Worm (Caenorhabditis elegans): Measurements from ENCODE around the gene K12H6.2.

K12H6.2 gene

DNA sequence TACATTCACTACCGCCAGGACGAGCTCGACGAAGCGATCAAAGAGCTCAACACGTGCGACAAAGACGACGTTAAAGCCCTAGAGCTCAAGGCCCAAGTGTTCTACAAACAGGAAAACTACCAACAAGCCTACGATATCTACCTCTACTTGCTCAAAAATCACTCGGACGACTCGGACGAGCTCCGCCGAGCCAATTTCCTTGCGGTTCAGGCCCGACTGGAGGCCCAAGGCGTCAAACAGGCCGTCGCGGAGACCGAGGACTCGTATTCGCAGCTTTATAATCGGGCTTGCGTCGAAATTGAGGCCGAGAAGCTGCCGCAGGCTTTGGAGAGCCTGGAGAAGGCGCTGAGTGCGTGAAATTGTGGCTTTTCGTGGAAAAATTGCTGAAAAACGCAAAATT, 27.5 kb downstream of the K12H6.2 start:
- no peak for TF ChIP-seq skn-1 (tag; optimal IDR thresholded peaks at IDR 0.05)
- TF ChIP-seq mab-5 (tag; optimal IDR thresholded peaks at IDR 0.05), result no peak
- TF ChIP-seq ztf-1 (GFP tag; conservative IDR thresholded peaks at IDR 0.05), result no peak
- no peak for TF ChIP-seq F13H6.1 (tag; optimal IDR thresholded peaks at IDR 0.05)
- no peak for TF ChIP-seq mbf-1 (tag; optimal IDR thresholded peaks at IDR 0.05)
- TF ChIP-seq nhr-77 (tag; optimal IDR thresholded peaks at IDR 0.05), result no peak
- no peak for TF ChIP-seq ceh-82 (tag; optimal IDR thresholded peaks at IDR 0.05)
- TF ChIP-seq lin-11 (tag; optimal IDR thresholded peaks at IDR 0.05), result no peak
- TF ChIP-seq gmeb-1 (tag; optimal IDR thresholded peaks at IDR 0.05), result no peak
- no peak for TF ChIP-seq ztf-11 (tag; optimal IDR thresholded peaks at IDR 0.05)
- no peak for TF ChIP-seq nhr-25 (tag; optimal IDR thresholded peaks at IDR 0.05)
- no peak for TF ChIP-seq R02D3.7 (tag; optimal IDR thresholded peaks at IDR 0.05)
- no peak for TF ChIP-seq ceh-16 (tag; optimal IDR thresholded peaks at IDR 0.05)
- no peak for TF ChIP-seq ZK546.5 (tag; optimal IDR thresholded peaks at IDR 0.05)
- no peak for TF ChIP-seq nhr-237 (tag; optimal IDR thresholded peaks at IDR 0.05)
- no peak for TF ChIP-seq ztf-4 (tag; optimal IDR thresholded peaks at IDR 0.05)
- no peak for TF ChIP-seq sem-4 (tag; optimal IDR thresholded peaks at IDR 0.05)

DNA sequence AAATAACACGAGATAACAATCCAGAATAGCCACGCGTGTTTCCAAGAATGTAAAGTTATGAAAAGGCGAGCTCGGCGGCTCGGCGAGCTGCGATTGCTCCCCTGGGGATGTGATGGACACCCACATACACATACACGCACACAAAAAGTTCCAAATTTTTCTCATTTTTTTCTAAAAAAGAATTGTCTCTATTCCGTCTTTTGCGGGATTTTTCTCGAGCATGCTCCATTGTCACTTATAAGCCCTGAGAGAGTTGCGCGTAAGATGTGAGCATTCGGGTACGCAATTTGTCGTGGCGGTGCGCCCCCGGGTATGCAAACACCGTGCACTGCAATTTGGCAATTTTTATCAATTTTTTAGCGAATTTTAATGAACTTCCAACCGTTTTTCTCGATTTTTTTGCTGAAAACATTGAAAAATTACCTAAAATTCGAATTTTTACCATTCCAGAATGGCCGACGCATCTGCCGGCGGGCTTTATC, 28.3 kb downstream of the K12H6.2 start, which contains the start of the genes F08D12.12 and srpa-72:
TSS of gene F08D12.12 (minus strand) at position 51 of the 482 bp plus-strand sequence.
TSS of gene srpa-72 (plus strand) at position 451 of the 482 bp plus-strand sequence.
- TF ChIP-seq mab-5 (tag; optimal IDR thresholded peaks at IDR 0.05) (peak; percentile 7), lin-11 (tag; optimal IDR thresholded peaks at IDR 0.05) (peak; percentile 0), sma-9 (GFP tag; optimal IDR thresholded peaks at IDR 0.05) (no peak), sma-9 (tag; optimal IDR thresholded peaks at IDR 0.05) (no peak), F13H6.1 (tag; optimal IDR thresholded peaks at IDR 0.05) (peak; percentile 24), C34F6.9 (tag; optimal IDR thresholded peaks at IDR 0.05) (peak; percentile 33), sma-3 (GFP tag; optimal IDR thresholded peaks at IDR 0.05) (peak; percentile 29), mdl-1 (tag; optimal IDR thresholded peaks at IDR 0.05) (peak in 1 of 2 experiments; percentile 39), fos-1 (tag; optimal IDR thresholded peaks at IDR 0.05) (no peak), snpc-4 (tag; optimal IDR thresholded peaks at IDR 0.05) (no peak), elt-3 (tag; optimal IDR thresholded peaks at IDR 0.05) (no peak), nhr-11 (tag; optimal IDR thresholded peaks at IDR 0.05) (no peak), nhr-77 (tag; optimal IDR thresholded peaks at IDR 0.05) (no peak), ztf-1 (GFP tag; conservative IDR thresholded peaks at IDR 0.05) (no peak), sem-4 (tag; optimal IDR thresholded peaks at IDR 0.05) (no peak), unc-39 (tag; optimal IDR thresholded peaks at IDR 0.05) (no peak), unc-55 (GFP tag; optimal IDR thresholded peaks at IDR 0.05) (peak; percentile 57), nhr-129 (tag; optimal IDR thresholded peaks at IDR 0.05) (peak; percentile 41), lsy-2 (tag; optimal IDR thresholded peaks at IDR 0.05) (peak; percentile 24 to 60), ceh-16 (tag; optimal IDR thresholded peaks at IDR 0.05) (no peak), nhr-25 (tag; optimal IDR thresholded peaks at IDR 0.05) (no peak)

DNA sequence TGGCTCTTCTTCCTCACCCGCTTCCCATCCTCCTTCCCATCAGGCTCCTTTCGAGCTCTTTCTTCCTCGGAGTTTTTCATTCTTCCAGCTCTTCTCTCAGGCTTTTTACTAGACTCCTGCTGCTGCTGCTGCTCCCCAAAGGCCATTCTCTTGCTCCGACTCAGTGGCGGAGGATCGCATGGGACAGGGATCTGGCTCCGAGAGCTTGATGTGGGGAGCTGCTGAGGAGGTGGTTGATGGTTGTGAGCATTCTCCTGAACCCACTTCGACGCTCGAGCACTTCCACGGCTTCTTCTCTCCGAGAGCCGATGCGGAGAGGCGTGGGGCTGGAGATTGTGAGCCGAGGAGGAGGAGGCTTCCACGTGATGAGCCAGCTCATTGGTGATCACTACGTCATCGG, 29.6 kb downstream of the K12H6.2 start:
- TF ChIP-seq unc-62 (GFP tag; optimal IDR thresholded peaks at IDR 0.05), result no peak
- TF ChIP-seq sem-4 (tag; optimal IDR thresholded peaks at IDR 0.05), result no peak
- no peak for TF ChIP-seq R02D3.7 (tag; optimal IDR thresholded peaks at IDR 0.05)

DNA sequence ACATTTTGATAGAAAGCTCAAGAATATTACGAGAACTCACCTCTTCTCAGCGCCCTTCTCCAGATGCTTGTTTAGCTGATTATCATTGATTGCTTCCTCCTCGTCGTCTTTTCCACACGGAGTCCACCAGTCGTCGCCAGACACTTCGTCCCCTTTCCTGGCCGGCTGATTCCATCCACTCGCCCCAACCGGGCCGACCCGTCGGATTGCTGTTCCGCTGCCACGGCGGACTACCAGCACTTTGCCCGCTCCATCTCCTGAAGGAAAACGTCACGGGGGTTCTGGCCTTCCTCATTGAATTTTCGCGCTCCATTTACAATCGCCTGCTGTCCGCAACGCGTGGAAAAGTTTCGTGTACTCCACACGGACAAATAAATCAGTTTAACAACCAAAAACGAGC, 32.0 kb downstream of the K12H6.2 start:
- TF ChIP-seq snpc-4 (tag; optimal IDR thresholded peaks at IDR 0.05) (no peak), lin-13 (GFP tag; optimal IDR thresholded peaks at IDR 0.05) (no peak), elt-1 (tag; optimal IDR thresholded peaks at IDR 0.05) (no peak), nhr-10 (tag; optimal IDR thresholded peaks at IDR 0.05) (no peak), zag-1 (tag; optimal IDR thresholded peaks at IDR 0.05) (no peak), Y55F3AM.14 (GFP tag; optimal IDR thresholded peaks at IDR 0.05) (no peak), nhr-25 (tag; optimal IDR thresholded peaks at IDR 0.05) (no peak), ztf-11 (tag; optimal IDR thresholded peaks at IDR 0.05) (no peak)

DNA sequence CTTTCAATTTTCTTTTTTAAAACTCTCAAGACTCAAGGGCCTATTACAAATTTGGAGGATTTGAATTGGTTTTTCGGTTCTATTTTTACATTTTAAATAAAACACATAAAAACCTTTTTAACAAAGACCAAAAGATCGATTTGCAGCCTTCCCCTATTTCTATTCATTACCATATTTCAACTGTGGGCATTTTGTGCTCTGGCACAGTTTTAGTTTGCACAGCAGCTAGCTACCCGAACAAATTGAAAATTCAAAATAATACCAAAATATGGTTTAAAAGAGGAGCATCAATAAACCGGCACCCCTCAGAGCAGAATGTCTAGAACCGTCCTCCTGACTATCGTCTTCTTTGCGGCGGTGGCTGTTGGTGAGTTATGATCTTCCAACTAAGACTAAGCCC, 34.0 kb downstream of the K12H6.2 start, which contains the start of gene F08D12.2:
TSS of gene F08D12.2 (plus strand) at position 301 of the 400 bp plus-strand sequence.
- TF ChIP-seq ztf-1 (GFP tag; conservative IDR thresholded peaks at IDR 0.05) (no peak), mab-5 (tag; optimal IDR thresholded peaks at IDR 0.05) (no peak), nhr-25 (tag; optimal IDR thresholded peaks at IDR 0.05) (no peak), peb-1 (tag; optimal IDR thresholded peaks at IDR 0.05) (no peak), ama-1 (optimal IDR thresholded peaks at IDR 0.05) (no peak), ztf-4 (tag; optimal IDR thresholded peaks at IDR 0.05) (no peak), zag-1 (tag; optimal IDR thresholded peaks at IDR 0.05) (no peak), blmp-1 (tag; optimal IDR thresholded peaks at IDR 0.05; ENCODE audit: insufficient read depth) (no peak), nhr-11 (tag; optimal IDR thresholded peaks at IDR 0.05) (no peak), nhr-77 (tag; optimal IDR thresholded peaks at IDR 0.05) (no peak), lin-13 (GFP tag; optimal IDR thresholded peaks at IDR 0.05) (no peak), sma-3 (GFP tag; optimal IDR thresholded peaks at IDR 0.05) (no peak), snpc-4 (tag; optimal IDR thresholded peaks at IDR 0.05) (no peak), Y55F3AM.14 (GFP tag; optimal IDR thresholded peaks at IDR 0.05) (no peak), fos-1 (tag; optimal IDR thresholded peaks at IDR 0.05) (no peak), elt-3 (tag; optimal IDR thresholded peaks at IDR 0.05) (no peak), nhr-6 (tag; optimal IDR thresholded peaks at IDR 0.05) (no peak), unc-55 (GFP tag; optimal IDR thresholded peaks at IDR 0.05) (no peak)

Measured in whole organism, L2 larva.